Fruit fly (Drosophila melanogaster) whole organism, embryonic: ENCODE data around the gene Cnot4.
A peak's percentile ranks its signal among the peaks of the same experiment; 100 is the strongest.

Source experiments
- ATbp ChIP-seq: fragments of 200-800 bp; sonication (Bioruptor generic); optimal IDR thresholded peaks from 2 replicates; lab custom pipeline; 2017; ENCODE audit warnings: missing biosample characterization, mild to moderate bottlenecking, missing genetic modification characterization, missing genetic modification reagents
- Aef1 ChIP-seq: fragments of 200-800 bp; sonication (Bioruptor generic); IDR thresholded peaks from 3 replicates; pipeline ENCODE4 v1.3.6; 2022; ENCODE audit warnings: missing biosample characterization, missing genetic modification characterization
- Bteb2 ChIP-seq: fragments of 200-800 bp; sonication (Bioruptor generic); optimal IDR thresholded peaks from 2 replicates; lab custom pipeline; 2016; ENCODE audit warnings: missing biosample characterization, missing genetic modification characterization
- CG10147 ChIP-seq: fragments of 200-800 bp; sonication (Bioruptor generic); optimal IDR thresholded peaks from 2 replicates; lab custom pipeline; 2019; ENCODE audit warnings: missing biosample characterization, mild to moderate bottlenecking, missing genetic modification characterization, moderate library complexity
- CG11085 ChIP-seq: fragments of 200-800 bp; sonication (Bioruptor generic); IDR thresholded peaks from 2 replicates; pipeline ENCODE4 v1.3.6; 2022; ENCODE audit warnings: missing biosample characterization, missing genetic modification characterization
- CG14050 ChIP-seq: fragments of 200-800 bp; sonication (Bioruptor generic); IDR thresholded peaks from 3 replicates; pipeline ENCODE4 v1.3.6; 2022; ENCODE audit warnings: missing biosample characterization, missing genetic modification characterization
- CG14667 ChIP-seq: fragments of 200-800 bp; sonication (Bioruptor generic); IDR thresholded peaks from 2 replicates; pipeline ENCODE4 v1.3.6; 2022; ENCODE audit warnings: missing biosample characterization, missing genetic modification characterization
- CG14710 ChIP-seq: fragments of 200-800 bp; sonication (Bioruptor generic); optimal IDR thresholded peaks from 3 replicates; lab custom pipeline; 2019; ENCODE audit warnings: missing biosample characterization, mild to moderate bottlenecking, missing genetic modification characterization, moderate library complexity
- CG15073 ChIP-seq: fragments of 200-800 bp; sonication (Bioruptor generic); optimal IDR thresholded peaks from 2 replicates; lab custom pipeline; 2016; ENCODE audit warnings: missing biosample characterization, missing genetic modification characterization
- CG15601 ChIP-seq: fragments of 200-800 bp; sonication (Bioruptor generic); optimal IDR thresholded peaks from 3 replicates; lab custom pipeline; 2019; ENCODE audit warnings: missing biosample characterization, mild to moderate bottlenecking, missing genetic modification characterization, moderate library complexity
- CG15696 ChIP-seq: fragments of 200-800 bp; sonication (Bioruptor generic); optimal IDR thresholded peaks from 2 replicates; lab custom pipeline; 2019; ENCODE audit warnings: missing biosample characterization, mild to moderate bottlenecking, missing genetic modification characterization, moderate library complexity
- CG1647 ChIP-seq: fragments of 200-800 bp; sonication (Bioruptor generic); optimal IDR thresholded peaks from 3 replicates; lab custom pipeline; 2016; ENCODE audit warnings: missing biosample characterization, missing genetic modification characterization
- CG16863 ChIP-seq: fragments of 200-800 bp; sonication (Bioruptor generic); optimal IDR thresholded peaks from 3 replicates; lab custom pipeline; 2016; ENCODE audit warnings: missing biosample characterization, missing genetic modification characterization
- CG17802 ChIP-seq: fragments of 200-800 bp; sonication (Bioruptor generic); optimal IDR thresholded peaks from 2 replicates; lab custom pipeline; 2018; ENCODE audit warnings: missing biosample characterization, mild to moderate bottlenecking, missing genetic modification characterization, moderate library complexity
- CG2712 ChIP-seq: fragments of 200-800 bp; optimal IDR thresholded peaks from 3 replicates; lab custom pipeline; 2019; ENCODE audit warnings: missing biosample characterization, mild to moderate bottlenecking, missing genetic modification characterization, moderate library complexity
- CG3065 ChIP-seq: fragments of 200-800 bp; sonication (Bioruptor generic); optimal IDR thresholded peaks from 2 replicates; lab custom pipeline; 2016; ENCODE audit warnings: missing biosample characterization, missing genetic modification characterization
- CG31224 ChIP-seq: fragments of 200-800 bp; sonication (Bioruptor generic); IDR thresholded peaks from 2 replicates; pipeline ENCODE4 v1.3.6; 2022; ENCODE audit warnings: missing biosample characterization, missing genetic modification characterization
- CG31388 ChIP-seq: fragments of 200-800 bp; sonication (Bioruptor generic); optimal IDR thresholded peaks from 2 replicates; lab custom pipeline; 2016; ENCODE audit warnings: missing biosample characterization, missing genetic modification characterization
- CG42726 ChIP-seq: fragments of 200-800 bp; sonication (Bioruptor generic); IDR thresholded peaks from 2 replicates; pipeline ENCODE4 v1.3.6; 2022; ENCODE audit warnings: missing biosample characterization, missing genetic modification characterization; ENCODE audit not compliant: partially characterized antibody
- CG4328 ChIP-seq: fragments of 200-800 bp; sonication (Bioruptor generic); optimal IDR thresholded peaks from 3 replicates; lab custom pipeline; 2017; ENCODE audit warnings: missing biosample characterization, missing genetic modification reagents, missing genetic modification characterization
- CG4820 ChIP-seq: fragments of 200-800 bp; sonication (Bioruptor generic); optimal IDR thresholded peaks from 3 replicates; lab custom pipeline; 2016; ENCODE audit warnings: missing biosample characterization, missing genetic modification characterization
- CG8944 ChIP-seq: fragments of 200-800 bp; sonication (Bioruptor generic); optimal IDR thresholded peaks from 3 replicates; lab custom pipeline; 2016; ENCODE audit warnings: missing biosample characterization, missing genetic modification characterization
- D ChIP-seq, 2 experiments: fragments of 200-800 bp in 1 of 2; fragments of >200 bp in 1 of 2; sonication (Bioruptor generic) in 1 of 2; optimal IDR thresholded peaks; 2 replicates in 1 of 2; 3 replicates in 1 of 2; lab custom pipeline; 2017; ENCODE audit warnings: mild to moderate bottlenecking in 1 of 2, missing biosample characterization in 1 of 2, missing genetic modification characterization in 1 of 2, missing genetic modification reagents in 1 of 2
- Fer2 ChIP-seq: fragments of 200-800 bp; sonication (Bioruptor generic); optimal IDR thresholded peaks from 2 replicates; lab custom pipeline; 2018; ENCODE audit warnings: missing biosample characterization, mild to moderate bottlenecking, missing genetic modification characterization, moderate library complexity
- Hmr ChIP-seq: fragments of 200-800 bp; sonication (Bioruptor generic); optimal IDR thresholded peaks from 3 replicates; lab custom pipeline; 2017; ENCODE audit warnings: mild to moderate bottlenecking, missing biosample characterization, missing genetic modification reagents, missing genetic modification characterization
- Meics ChIP-seq: fragments of 200-800 bp; sonication (Bioruptor generic); optimal IDR thresholded peaks from 2 replicates; lab custom pipeline; 2017; ENCODE audit warnings: missing biosample characterization, mild to moderate bottlenecking, missing genetic modification characterization
- Oli ChIP-seq: fragments of 200-800 bp; sonication (Bioruptor generic); optimal IDR thresholded peaks from 2 replicates; lab custom pipeline; 2018; ENCODE audit warnings: missing biosample characterization, mild to moderate bottlenecking, missing genetic modification characterization, moderate library complexity
- Opbp ChIP-seq: fragments of 200-800 bp; sonication (Bioruptor generic); IDR thresholded peaks from 3 replicates; pipeline ENCODE4 v1.3.6; 2022; ENCODE audit warnings: missing biosample characterization, missing genetic modification characterization; ENCODE audit not compliant: partially characterized antibody
- Trl ChIP-seq, 3 experiments: fragments of >200 bp in 2 of 3; fragments of 200-800 bp in 1 of 3; sonication (Bioruptor generic) in 1 of 3; optimal IDR thresholded peaks; 2 replicates in 1 of 3; 3 replicates in 2 of 3; lab custom pipeline; 2016 to 2017; ENCODE audit warnings: missing biosample characterization in 1 of 3, missing genetic modification characterization in 1 of 3
- ato ChIP-seq: fragments of 200-800 bp; sonication (Bioruptor generic); IDR thresholded peaks from 2 replicates; pipeline ENCODE4 v1.3.6; 2022; ENCODE audit warnings: missing biosample characterization, missing genetic modification characterization; ENCODE audit not compliant: partially characterized antibody
- cas ChIP-seq: fragments of 200-800 bp; sonication (Bioruptor generic); IDR thresholded peaks from 2 replicates; pipeline ENCODE4 v1.3.6; 2022; ENCODE audit warnings: missing biosample characterization, missing genetic modification characterization
- cg ChIP-seq: fragments of 200-800 bp; sonication (Bioruptor generic); optimal IDR thresholded peaks from 3 replicates; lab custom pipeline; 2019; ENCODE audit warnings: missing biosample characterization, mild to moderate bottlenecking, missing genetic modification characterization, moderate library complexity
- corto ChIP-seq: fragments of 200-800 bp; sonication (Bioruptor generic); optimal IDR thresholded peaks from 2 replicates; lab custom pipeline; 2016; ENCODE audit warnings: missing biosample characterization, mild to moderate bottlenecking, missing genetic modification characterization, moderate library complexity
- crp ChIP-seq, 2 experiments: fragments of 200-800 bp; sonication (Bioruptor generic); optimal IDR thresholded peaks; 2 replicates in 1 of 2; 3 replicates in 1 of 2; lab custom pipeline; 2017; ENCODE audit warnings: missing biosample characterization in 2 of 2, missing genetic modification characterization in 2 of 2, mild to moderate bottlenecking in 1 of 2, moderate library complexity in 1 of 2
- dati ChIP-seq: fragments of 200-800 bp; sonication (Bioruptor generic); IDR thresholded peaks from 2 replicates; pipeline ENCODE4 v1.3.6; 2022; ENCODE audit warnings: missing biosample characterization, missing genetic modification characterization
- dmrt11E ChIP-seq: fragments of 200-800 bp; sonication (Bioruptor generic); optimal IDR thresholded peaks from 3 replicates; lab custom pipeline; 2018; ENCODE audit warnings: missing biosample characterization, mild to moderate bottlenecking, missing genetic modification characterization, moderate library complexity
- fru ChIP-seq: fragments of >200 bp; optimal IDR thresholded peaks from 2 replicates; lab custom pipeline; 2017
- gce ChIP-seq: fragments of 200-800 bp; sonication (Bioruptor generic); IDR thresholded peaks from 3 replicates; pipeline ENCODE4 v1.3.6; 2022; ENCODE audit warnings: missing biosample characterization, missing genetic modification characterization
- gcm2 ChIP-seq: fragments of 200-800 bp; sonication (Bioruptor generic); optimal IDR thresholded peaks from 2 replicates; lab custom pipeline; 2016; ENCODE audit warnings: missing biosample characterization, missing genetic modification characterization
- knrl ChIP-seq: fragments of 200-800 bp; sonication (Bioruptor generic); IDR thresholded peaks from 3 replicates; pipeline ENCODE4 v1.3.6; 2022; ENCODE audit warnings: missing biosample characterization, missing genetic modification characterization; ENCODE audit not compliant: partially characterized antibody
- nau ChIP-seq: fragments of 200-800 bp; sonication (Bioruptor generic); optimal IDR thresholded peaks from 3 replicates; lab custom pipeline; 2017; ENCODE audit warnings: missing biosample characterization, mild to moderate bottlenecking, missing genetic modification characterization, missing genetic modification reagents
- oc ChIP-seq: fragments of 200-800 bp; sonication (Bioruptor generic); optimal IDR thresholded peaks from 2 replicates; lab custom pipeline; 2018; ENCODE audit warnings: missing biosample characterization, mild to moderate bottlenecking, missing genetic modification characterization, moderate library complexity
- pnt ChIP-seq: fragments of 200-800 bp; sonication (Bioruptor generic); optimal IDR thresholded peaks from 3 replicates; lab custom pipeline; 2016; ENCODE audit warnings: missing biosample characterization, missing genetic modification characterization
- schlank ChIP-seq: fragments of 200-800 bp; sonication (Bioruptor generic); optimal IDR thresholded peaks from 2 replicates; lab custom pipeline; 2018; ENCODE audit warnings: missing biosample characterization, mild to moderate bottlenecking, missing genetic modification characterization
- sens-2 ChIP-seq: fragments of 200-800 bp; sonication (Bioruptor generic); IDR thresholded peaks from 2 replicates; pipeline ENCODE4 v1.3.6; 2022; ENCODE audit warnings: missing biosample characterization, missing genetic modification characterization
- stc ChIP-seq: fragments of 200-800 bp; sonication (Bioruptor generic); IDR thresholded peaks from 2 replicates; pipeline ENCODE4 v1.3.6; 2022; ENCODE audit warnings: missing biosample characterization, missing genetic modification characterization
- tup ChIP-seq: fragments of 200-800 bp; sonication (Bioruptor generic); optimal IDR thresholded peaks from 2 replicates; lab custom pipeline; 2016; ENCODE audit warnings: missing biosample characterization, mild to moderate bottlenecking, missing genetic modification characterization, moderate library complexity
- zfh2 ChIP-seq: fragments of 200-800 bp; sonication (Bioruptor generic); optimal IDR thresholded peaks from 2 replicates; lab custom pipeline; 2016; ENCODE audit warnings: missing biosample characterization, missing genetic modification characterization

The Cnot4 gene

DNA sequence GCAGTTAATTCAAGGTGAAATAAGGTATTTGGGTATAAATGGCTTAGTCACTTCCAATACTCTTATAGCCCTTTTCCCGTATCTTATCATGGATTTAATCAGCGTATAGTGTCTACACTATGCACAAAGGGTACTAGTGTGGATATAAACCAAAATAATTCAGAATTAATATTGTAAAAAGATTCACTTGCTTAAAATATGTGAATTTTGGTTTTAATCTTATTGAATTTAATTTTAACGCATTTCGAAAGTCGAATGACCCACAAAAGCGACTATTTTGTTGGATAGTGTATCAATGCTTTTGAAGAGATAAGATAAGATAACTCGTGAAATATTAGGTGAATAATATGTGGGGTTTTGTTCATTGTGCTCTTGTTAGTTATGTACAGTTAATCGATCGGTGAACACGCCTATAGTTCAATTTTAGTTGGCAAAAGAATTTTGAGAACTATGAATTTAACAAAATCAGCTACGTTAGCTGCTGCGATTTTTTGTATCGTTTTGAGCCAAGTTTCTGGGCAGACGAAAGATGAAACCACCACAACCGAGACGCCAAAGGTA lies 14.5 kb upstream of the Cnot4 start, which contains the start of gene CG5096 (continued):
- TF ChIP-seq Bteb2, result peak; percentile 80
- peak; percentile 85 for TF ChIP-seq CG10147 (GFP tag; lab: Kevin White, UChicago)
- TF ChIP-seq D (optimal IDR thresholded peaks at IDR 0.05; lab: Kevin White, UChicago), result no peak
- TF ChIP-seq D (GFP tag; optimal IDR thresholded peaks at IDR 0.05; lab: Kevin White, UChicago), result peak; percentile 64
- no peak for TF ChIP-seq Trl (optimal IDR thresholded peaks at IDR 0.05; lab: Kevin White, UChicago)
- peak; percentile 74 for TF ChIP-seq Trl (GFP tag; optimal IDR thresholded peaks at IDR 0.05; lab: Kevin White, UChicago)
- peak; percentile 67 for TF ChIP-seq CG4820
- TF ChIP-seq pnt, result peak; percentile 71
- peak; percentile 86 for TF ChIP-seq stc
- TF ChIP-seq CG11085 (GFP tag; lab: Robert Waterston, UW), result peak; percentile 83
- TF ChIP-seq nau (GFP tag; lab: Kevin White, UChicago), result peak; percentile 84
- TF ChIP-seq ato, result no peak
- peak; percentile 71 for TF ChIP-seq CG16863 (GFP tag; lab: Kevin White, UChicago)
- TF ChIP-seq CG14667 (GFP tag; lab: Robert Waterston, UW), result no peak; the same call in 1 of the 2 replicates
- TF ChIP-seq CG3065 (GFP tag; lab: Kevin White, UChicago), result peak; percentile 32
- TF ChIP-seq CG42726, result no peak
- peak; percentile 43 for TF ChIP-seq CG8944 (GFP tag; lab: Kevin White, UChicago)
- TF ChIP-seq tup (GFP tag; lab: Kevin White, UChicago), result peak; percentile 59
- no peak; the same call in 2 of the 3 replicates for TF ChIP-seq gce
- peak; percentile 76; the same call in 1 of the 2 replicates for TF ChIP-seq cas (GFP tag; lab: Robert Waterston, UW)
- TF ChIP-seq oc, result no peak
- TF ChIP-seq dati (GFP tag; lab: Robert Waterston, UW), result peak; percentile 63; the same call in 1 of the 2 replicates
- peak; percentile 84 for TF ChIP-seq schlank (tag; lab: Kevin White, UChicago)
- peak; percentile 27 for TF ChIP-seq corto (GFP tag; lab: Kevin White, UChicago)
- peak; percentile 21 for TF ChIP-seq CG31388 (GFP tag; lab: Kevin White, UChicago)
- peak; percentile 72; the same call in 1 of the 2 replicates for TF ChIP-seq CG31224 (GFP tag; lab: Robert Waterston, UW)
- TF ChIP-seq dmrt11E, result peak; percentile 49
- peak; percentile 82 for TF ChIP-seq ATbp (GFP tag; lab: Kevin White, UChicago)
- peak; percentile 23 for TF ChIP-seq gcm2 (GFP tag; lab: Kevin White, UChicago)
- peak; percentile 42 for TF ChIP-seq CG15696
- TF ChIP-seq CG2712, result peak; percentile 90
- TF ChIP-seq Fer2, result peak; percentile 84
- TF ChIP-seq fru (lab: Kevin White, UChicago), result no peak
- TF ChIP-seq CG1647, result peak; percentile 67
- peak; percentile 45 for TF ChIP-seq CG17802 (tag; lab: Kevin White, UChicago)
- TF ChIP-seq sens-2, result no peak
- peak; percentile 94 for TF ChIP-seq Hmr (GFP tag; lab: Kevin White, UChicago)
- TF ChIP-seq CG4328 (GFP tag; lab: Kevin White, UChicago), result peak; percentile 62
- TF ChIP-seq Oli (tag; lab: Kevin White, UChicago), result peak; percentile 86
- peak; percentile 88 for TF ChIP-seq Aef1
- TF ChIP-seq Meics, result peak; percentile 91
- peak; percentile 67 for TF ChIP-seq zfh2
- peak in 1 of 2 experiments; percentile 37 for TF ChIP-seq crp (GFP tag; optimal IDR thresholded peaks at IDR 0.05; lab: Kevin White, UChicago)
- peak; percentile 16 for TF ChIP-seq CG15073 (GFP tag; lab: Kevin White, UChicago)
- no peak for TF ChIP-seq Opbp (GFP tag; lab: Robert Waterston, UW)
- peak; percentile 67 for TF ChIP-seq CG14710
- no peak for TF ChIP-seq cg (GFP tag; lab: Kevin White, UChicago)
- TF ChIP-seq knrl, result no peak
- TF ChIP-seq CG14050 (GFP tag; lab: Robert Waterston, UW), result peak; percentile 87
- TF ChIP-seq CG15601 (tag; lab: Kevin White, UChicago), result peak; percentile 83
